Worm (Caenorhabditis elegans) whole organism, L4 larva: Measurements from ENCODE around the gene sre-11.

Experiments used
- Y5F2A.4 ChIP-seq: fragments of 200-800 bp; sonication (Bioruptor generic); optimal IDR thresholded peaks from 2 replicates; lab custom pipeline; 2018; ENCODE audit warnings: mild to moderate bottlenecking, missing genetic modification characterization, missing compliant biosample characterization
- ama-1 ChIP-seq: fragments of 150-350 bp; optimal IDR thresholded peaks from 2 replicates; lab custom pipeline; 2014; ENCODE audit warnings: inconsistent platforms, mixed read lengths
- ces-1 ChIP-seq: fragments of 150-350 bp; sonication (generic microtip); optimal IDR thresholded peaks from 4 replicates; lab custom pipeline; 2014; ENCODE audit warnings: missing biosample characterization, missing genetic modification reagents, missing genetic modification characterization
- dmd-8 ChIP-seq: fragments of 200-800 bp; sonication (Bioruptor generic); IDR thresholded peaks from 2 replicates; pipeline ENCODE4 v1.3.6; 2022; ENCODE audit warnings: missing genetic modification characterization, missing compliant biosample characterization
- dpl-1 ChIP-seq: fragments of 150-350 bp; optimal IDR thresholded peaks from 2 replicates; lab custom pipeline; 2014; ENCODE audit warnings: missing biosample characterization, missing genetic modification reagents, missing genetic modification characterization
- egl-27 ChIP-seq: sonication (generic microtip); optimal IDR thresholded peaks from 3 replicates; lab custom pipeline; 2017; ENCODE audit warnings: missing biosample characterization, missing genetic modification reagents, missing genetic modification characterization
- mes-2 ChIP-seq: sonication (generic microtip); optimal IDR thresholded peaks from 2 replicates; lab custom pipeline; 2016; ENCODE audit warnings: missing genotype, mild to moderate bottlenecking, missing genetic modification characterization, missing compliant biosample characterization; ENCODE audit not compliant: poor library complexity, severe bottlenecking
- nhr-11 ChIP-seq: fragments of 150-350 bp; optimal IDR thresholded peaks from 2 replicates; lab custom pipeline; 2014; ENCODE audit warnings: missing biosample characterization, missing genetic modification characterization
- nhr-25 ChIP-seq: sonication (generic microtip); optimal IDR thresholded peaks from 2 replicates; lab custom pipeline; 2017; ENCODE audit warnings: missing genetic modification characterization, mild to moderate bottlenecking, missing compliant biosample characterization, antibody characterized with exemption, moderate library complexity, borderline replicate concordance; ENCODE audit not compliant: insufficient read depth
- nhr-28 ChIP-seq: fragments of 150-350 bp; optimal IDR thresholded peaks from 2 replicates; lab custom pipeline; 2014; ENCODE audit warnings: missing biosample characterization, missing genetic modification characterization
- skn-1 ChIP-seq: fragments of 150-350 bp; optimal IDR thresholded peaks from 2 replicates; lab custom pipeline; 2014; ENCODE audit warnings: missing biosample characterization, missing genetic modification characterization
- snpc-4 ChIP-seq: fragments of 150-350 bp; optimal IDR thresholded peaks from 2 replicates; lab custom pipeline; 2014; ENCODE audit warnings: missing biosample characterization, missing genetic modification characterization
- unc-39 ChIP-seq: sonication (generic microtip); optimal IDR thresholded peaks from 2 replicates; lab custom pipeline; 2017; ENCODE audit warnings: missing biosample characterization, missing genetic modification characterization
- zip-11 ChIP-seq: fragments of 200-800 bp; sonication (Bioruptor generic); IDR thresholded peaks from 2 replicates; pipeline ENCODE4 v1.3.6; 2022; ENCODE audit warnings: missing genetic modification characterization, missing compliant biosample characterization

ce11 chrV:7686189-7686588 lies 2.4 kb upstream of the sre-11 start, which contains the start of the genes nhr-94 and nhr-152:
- TF ChIP-seq snpc-4 (no peak), egl-27 (no peak), zip-11 (no peak), dmd-8 (no peak), nhr-11 (tag; lab: Kevin White, UChicago) (no peak), unc-39 (tag; lab: Kevin White, UChicago) (no peak), skn-1 (tag; lab: Kevin White, UChicago) (no peak), ama-1 (lab: Kevin White, UChicago) (no peak), nhr-28 (tag; lab: Kevin White, UChicago) (peak; percentile 46), mes-2 (no peak), nhr-25 (peak; percentile 0), dpl-1 (GFP tag; lab: Kevin White, UChicago) (no peak), ces-1 (GFP tag; lab: Kevin White, UChicago) (no peak), Y5F2A.4 (no peak)
